Worm (Caenorhabditis elegans) whole organism, L3 larva: ENCODE measurements around the gene gcy-25.

ENCODE experiments used
- R02D3.7 ChIP-seq: fragments of 150-350 bp; optimal IDR thresholded peaks from 2 replicates; lab custom pipeline; 2014; ENCODE audit warnings: missing biosample characterization, missing genetic modification characterization
- ZK546.5 ChIP-seq: sonication (generic microtip); optimal IDR thresholded peaks from 2 replicates; lab custom pipeline; 2017; ENCODE audit warnings: missing biosample characterization, missing genetic modification characterization
- ama-1 ChIP-seq: fragments of 150-350 bp; optimal IDR thresholded peaks from 2 replicates; lab custom pipeline; 2018
- ceh-16 ChIP-seq: sonication (generic microtip); optimal IDR thresholded peaks from 2 replicates; lab custom pipeline; 2017; ENCODE audit warnings: missing biosample characterization, missing genetic modification characterization
- ceh-28 ChIP-seq: fragments of 150-350 bp; optimal IDR thresholded peaks from 2 replicates; lab custom pipeline; 2014; ENCODE audit warnings: missing biosample characterization, missing genetic modification reagents, missing genetic modification characterization
- egl-27 ChIP-seq: sonication (generic microtip); optimal IDR thresholded peaks from 4 replicates; lab custom pipeline; 2017; ENCODE audit warnings: missing biosample characterization, missing genetic modification reagents, missing genetic modification characterization
- egl-5 ChIP-seq: fragments of 150-350 bp; optimal IDR thresholded peaks from 2 replicates; lab custom pipeline; 2017; ENCODE audit warnings: missing biosample characterization, missing genetic modification reagents, missing genetic modification characterization, inconsistent platforms
- elt-1 ChIP-seq: fragments of 150-350 bp; optimal IDR thresholded peaks from 2 replicates; lab custom pipeline; 2014; ENCODE audit warnings: missing biosample characterization, missing genetic modification characterization
- elt-2 ChIP-seq: sonication (generic microtip); optimal IDR thresholded peaks from 2 replicates; lab custom pipeline; 2016; ENCODE audit warnings: missing genetic modification reagents, mild to moderate bottlenecking, missing genetic modification characterization, missing compliant biosample characterization
- elt-3 ChIP-seq, 3 experiments: fragments of 150-350 bp in 1 of 3; sonication (generic microtip) in 2 of 3; optimal IDR thresholded peaks; 2 replicates in 2 of 3; 4 replicates in 1 of 3; lab custom pipeline; 2014 to 2017; ENCODE audit warnings: missing biosample characterization in 3 of 3, missing genetic modification characterization in 3 of 3
- eor-1 ChIP-seq, 2 experiments: fragments of 150-350 bp; optimal IDR thresholded peaks; 2 replicates each; lab custom pipeline; 2014 to 2018; ENCODE audit warnings: missing biosample characterization in 2 of 2, missing genetic modification characterization in 2 of 2
- fkh-2 ChIP-seq: fragments of 150-350 bp; optimal IDR thresholded peaks from 2 replicates; lab custom pipeline; 2014; ENCODE audit warnings: missing biosample characterization, missing genetic modification reagents, missing genetic modification characterization
- hmg-11 ChIP-seq: sonication (generic microtip); optimal IDR thresholded peaks from 2 replicates; lab custom pipeline; 2016; ENCODE audit warnings: missing genetic modification characterization, missing compliant biosample characterization
- mdl-1 ChIP-seq: fragments of 150-350 bp; optimal IDR thresholded peaks from 2 replicates; lab custom pipeline; 2014; ENCODE audit warnings: missing biosample characterization, missing genetic modification characterization
- mml-1 ChIP-seq: fragments of 150-350 bp; sonication (generic microtip); optimal IDR thresholded peaks from 3 replicates; lab custom pipeline; 2014; ENCODE audit warnings: missing biosample characterization, missing genetic modification characterization
- nfya-1 ChIP-seq: sonication (generic microtip); optimal IDR thresholded peaks from 2 replicates; lab custom pipeline; 2017; ENCODE audit warnings: missing genetic modification characterization, mild to moderate bottlenecking, missing compliant biosample characterization, antibody characterized with exemption, moderate library complexity; ENCODE audit not compliant: insufficient read depth
- nhr-11 ChIP-seq: fragments of 150-350 bp; optimal IDR thresholded peaks from 2 replicates; lab custom pipeline; 2014; ENCODE audit warnings: missing biosample characterization, missing genetic modification characterization
- nhr-12 ChIP-seq: fragments of 150-350 bp; optimal IDR thresholded peaks from 2 replicates; lab custom pipeline; 2014; ENCODE audit warnings: missing biosample characterization, missing genetic modification characterization
- nhr-25 ChIP-seq: sonication (generic microtip); optimal IDR thresholded peaks from 2 replicates; lab custom pipeline; 2017; ENCODE audit warnings: missing biosample characterization, missing genetic modification characterization
- nhr-43 ChIP-seq: sonication (generic microtip); optimal IDR thresholded peaks from 2 replicates; lab custom pipeline; 2016; ENCODE audit warnings: mild to moderate bottlenecking, missing genetic modification characterization, missing compliant biosample characterization; ENCODE audit not compliant: poor library complexity, severe bottlenecking
- nhr-77 ChIP-seq: fragments of 150-350 bp; optimal IDR thresholded peaks from 2 replicates; lab custom pipeline; 2014; ENCODE audit warnings: missing biosample characterization, missing genetic modification characterization
- pha-4 ChIP-seq: fragments of 150-350 bp; optimal IDR thresholded peaks from 2 replicates; lab custom pipeline; 2014; ENCODE audit warnings: missing biosample characterization, missing genetic modification reagents, missing genetic modification characterization
- pqm-1 ChIP-seq: fragments of 150-350 bp; optimal IDR thresholded peaks from 2 replicates; lab custom pipeline; 2017; ENCODE audit warnings: missing biosample characterization, missing genetic modification characterization, inconsistent platforms
- snpc-4 ChIP-seq: fragments of 150-350 bp; optimal IDR thresholded peaks from 2 replicates; lab custom pipeline; 2014; ENCODE audit warnings: missing biosample characterization, missing genetic modification characterization
- tbx-2 ChIP-seq: sonication (generic microtip); optimal IDR thresholded peaks from 2 replicates; lab custom pipeline; 2016; ENCODE audit warnings: mild to moderate bottlenecking, missing genetic modification characterization, missing compliant biosample characterization
- zag-1 ChIP-seq: fragments of 150-350 bp; optimal IDR thresholded peaks from 2 replicates; lab custom pipeline; 2014; ENCODE audit warnings: missing biosample characterization, missing genetic modification characterization
- ztf-11 ChIP-seq: fragments of 150-350 bp; optimal IDR thresholded peaks from 2 replicates; lab custom pipeline; 2014; ENCODE audit warnings: missing biosample characterization, missing genetic modification characterization
- ztf-4 ChIP-seq: fragments of 150-350 bp; optimal IDR thresholded peaks from 2 replicates; lab custom pipeline; 2014; ENCODE audit warnings: missing biosample characterization, missing genetic modification characterization

Gene gcy-25

ce11 chrIV:15872633-15873032 is at the start of gene gcy-25:
TSS of gene gcy-25 (plus strand) at chrIV:15872933.
- TF ChIP-seq fkh-2 (tag; lab: Kevin White, UChicago): no peak
- TF ChIP-seq hmg-11 (tag; lab: Kevin White, UChicago): no peak

- TF ChIP-seq egl-5 (tag; lab: Kevin White, UChicago) (no peak), ceh-28 (no peak), mml-1 (no peak), mdl-1 (tag; lab: Kevin White, UChicago) (no peak), nhr-11 (tag; lab: Kevin White, UChicago) (no peak), eor-1 (tag; optimal IDR thresholded peaks at IDR 0.05; lab: Kevin White, UChicago) (no peak), pqm-1 (no peak), snpc-4 (tag; lab: Kevin White, UChicago) (no peak), zag-1 (tag; lab: Kevin White, UChicago) (no peak), tbx-2 (no peak), nhr-43 (no peak)
Observed at ce11 chrIV:15844064-15844463, 28.7 kb upstream of the gcy-25 start.

- TF ChIP-seq mdl-1 (tag; lab: Kevin White, UChicago): no peak
- no peak for TF ChIP-seq ama-1 (lab: Kevin White, UChicago)
- no peak for TF ChIP-seq ztf-11 (tag; lab: Kevin White, UChicago)
- no peak for TF ChIP-seq nhr-11 (tag; lab: Kevin White, UChicago)
- TF ChIP-seq snpc-4 (tag; lab: Kevin White, UChicago): no peak
- no peak for TF ChIP-seq eor-1 (tag; optimal IDR thresholded peaks at IDR 0.05; lab: Kevin White, UChicago)
- TF ChIP-seq nhr-12: no peak
- TF ChIP-seq nhr-77 (tag; lab: Kevin White, UChicago): no peak
- no peak for TF ChIP-seq pha-4 (tag; lab: Kevin White, UChicago)
- no peak for TF ChIP-seq R02D3.7 (tag; lab: Kevin White, UChicago)
- no peak for TF ChIP-seq pqm-1
- TF ChIP-seq, all 47 proteins: peak for 0
Observed at ce11 chrIV:15846553-15846952, 26.2 kb upstream of the gcy-25 start, which contains the start of gene Y105C5A.1270. TSS of gene Y105C5A.1270 (minus strand) at chrIV:15846653.

ce11 chrIV:15847096-15847495 is 25.6 kb upstream of the gcy-25 start, which contains the start of gene Y105C5A.1269:
TSS of gene Y105C5A.1269 (plus strand) at chrIV:15847396.
- TF ChIP-seq nhr-77 (tag; lab: Kevin White, UChicago) (no peak), elt-3 (tag; optimal IDR thresholded peaks at IDR 0.05; lab: Kevin White, UChicago) (no peak)

- TF ChIP-seq pqm-1 (peak; percentile 92), nhr-25 (tag; lab: Kevin White, UChicago) (no peak), elt-2 (tag; lab: Kevin White, UChicago) (peak; percentile 80), pha-4 (tag; lab: Kevin White, UChicago) (peak; percentile 46)
Observed at ce11 chrIV:15849656-15850055, 23.1 kb upstream of the gcy-25 start, which contains the start of gene Y105C5A.24. TSS of gene Y105C5A.24 (plus strand) at chrIV:15849875.

ce11 chrIV:15850647-15851046 is 22.1 kb upstream of the gcy-25 start:
- TF ChIP-seq ztf-4 (tag; lab: Kevin White, UChicago): no peak
- TF ChIP-seq egl-27 (tag; lab: Kevin White, UChicago): no peak
- peak; percentile 58 for TF ChIP-seq nfya-1 (tag; lab: Kevin White, UChicago)
- TF ChIP-seq snpc-4 (tag; lab: Kevin White, UChicago): no peak
- TF ChIP-seq ceh-16 (tag; lab: Kevin White, UChicago): no peak
- no peak for TF ChIP-seq ztf-11 (tag; lab: Kevin White, UChicago)
- no peak for TF ChIP-seq nhr-43
- TF ChIP-seq elt-1: no peak
- no peak for TF ChIP-seq ZK546.5 (tag; lab: Kevin White, UChicago)
